Worm (Caenorhabditis elegans) whole organism, L2 larva: ENCODE results near the gene F23A7.5.

Source experiments
- C34F6.9 ChIP-seq: fragments of 150-350 bp; optimal IDR thresholded peaks from 2 replicates; lab custom pipeline; 2014; ENCODE audit warnings: missing biosample characterization, missing genetic modification characterization
- F13H6.1 ChIP-seq: sonication (generic microtip); optimal IDR thresholded peaks from 2 replicates; lab custom pipeline; 2016; ENCODE audit warnings: missing genetic modification characterization, missing compliant biosample characterization
- R02D3.7 ChIP-seq: fragments of 150-350 bp; optimal IDR thresholded peaks from 2 replicates; lab custom pipeline; 2014; ENCODE audit warnings: missing biosample characterization, missing genetic modification characterization
- Y55F3AM.14 ChIP-seq: fragments of 200-800 bp; sonication (Bioruptor generic); optimal IDR thresholded peaks from 2 replicates; lab custom pipeline; 2018; ENCODE audit warnings: mild to moderate bottlenecking, missing genetic modification characterization, missing compliant biosample characterization
- ZK546.5 ChIP-seq: sonication (generic microtip); optimal IDR thresholded peaks from 2 replicates; lab custom pipeline; 2017; ENCODE audit warnings: missing biosample characterization, missing genetic modification characterization
- alr-1 ChIP-seq: fragments of 150-350 bp; optimal IDR thresholded peaks from 2 replicates; lab custom pipeline; 2014; ENCODE audit warnings: missing biosample characterization, missing genetic modification characterization
- aly-2 ChIP-seq: fragments of 150-350 bp; optimal IDR thresholded peaks from 2 replicates; lab custom pipeline; 2014; ENCODE audit warnings: missing biosample characterization, missing genetic modification characterization
- ama-1 ChIP-seq: fragments of 150-350 bp; optimal IDR thresholded peaks from 2 replicates; lab custom pipeline; 2018; ENCODE audit warnings: inconsistent platforms
- blmp-1 ChIP-seq: sonication (generic microtip); optimal IDR thresholded peaks from 2 replicates; lab custom pipeline; 2017; ENCODE audit warnings: missing genetic modification characterization, mild to moderate bottlenecking, missing compliant biosample characterization, antibody characterized with exemption, moderate library complexity; ENCODE audit not compliant: insufficient read depth
- ceh-16 ChIP-seq: fragments of 150-350 bp; optimal IDR thresholded peaks from 2 replicates; lab custom pipeline; 2014; ENCODE audit warnings: missing biosample characterization, missing genetic modification characterization
- ceh-82 ChIP-seq: fragments of 150-350 bp; optimal IDR thresholded peaks from 2 replicates; lab custom pipeline; 2014; ENCODE audit warnings: missing biosample characterization, missing genetic modification characterization
- crh-2 ChIP-seq: sonication (generic microtip); optimal IDR thresholded peaks from 2 replicates; lab custom pipeline; 2017; ENCODE audit warnings: missing biosample characterization, missing genetic modification characterization
- dmd-4 ChIP-seq: sonication (generic microtip); optimal IDR thresholded peaks from 2 replicates; lab custom pipeline; 2017; ENCODE audit warnings: missing biosample characterization, missing genetic modification characterization
- egl-27 ChIP-seq: sonication (generic microtip); optimal IDR thresholded peaks from 3 replicates; lab custom pipeline; 2017; ENCODE audit warnings: missing biosample characterization, missing genetic modification reagents, missing genetic modification characterization
- elt-1 ChIP-seq: fragments of 150-350 bp; optimal IDR thresholded peaks from 2 replicates; lab custom pipeline; 2014; ENCODE audit warnings: missing biosample characterization, missing genetic modification characterization
- elt-3 ChIP-seq: sonication (generic microtip); optimal IDR thresholded peaks from 2 replicates; lab custom pipeline; 2017; ENCODE audit warnings: missing biosample characterization, missing genetic modification characterization
- fos-1 ChIP-seq: fragments of 150-350 bp; optimal IDR thresholded peaks from 2 replicates; lab custom pipeline; 2014; ENCODE audit warnings: missing biosample characterization, missing genetic modification characterization
- gmeb-1 ChIP-seq: fragments of 150-350 bp; optimal IDR thresholded peaks from 2 replicates; lab custom pipeline; 2014; ENCODE audit warnings: missing biosample characterization, missing genetic modification characterization
- lin-11 ChIP-seq: fragments of 150-350 bp; sonication (generic microtip); optimal IDR thresholded peaks from 2 replicates; lab custom pipeline; 2014; ENCODE audit warnings: missing biosample characterization, missing genetic modification characterization, inconsistent platforms, mixed read lengths
- lin-13 ChIP-seq: fragments of 150-350 bp; optimal IDR thresholded peaks from 2 replicates; lab custom pipeline; 2014; ENCODE audit warnings: missing biosample characterization, missing genetic modification reagents, missing genetic modification characterization
- lin-39 ChIP-seq: fragments of 150-350 bp; optimal IDR thresholded peaks from 2 replicates; lab custom pipeline; 2014; ENCODE audit warnings: missing biosample characterization, missing genetic modification reagents, missing genetic modification characterization
- lsy-2 ChIP-seq, 2 experiments: fragments of 150-350 bp in 1 of 2; sonication (generic microtip) in 1 of 2; optimal IDR thresholded peaks; 2 replicates each; lab custom pipeline; 2014 to 2017; ENCODE audit warnings: missing biosample characterization in 2 of 2, missing genetic modification characterization in 2 of 2
- mab-5 ChIP-seq: fragments of 150-350 bp; optimal IDR thresholded peaks from 2 replicates; lab custom pipeline; 2014; ENCODE audit warnings: missing biosample characterization, missing genetic modification characterization
- mbf-1 ChIP-seq: sonication (generic microtip); optimal IDR thresholded peaks from 2 replicates; lab custom pipeline; 2017; ENCODE audit warnings: missing biosample characterization, missing genetic modification characterization
- mdl-1 ChIP-seq, 2 experiments: fragments of 150-350 bp in 1 of 2; sonication (generic microtip) in 1 of 2; optimal IDR thresholded peaks; 2 replicates each; lab custom pipeline; 2017; ENCODE audit warnings: missing biosample characterization in 2 of 2, missing genetic modification characterization in 2 of 2
- nhr-10 ChIP-seq: sonication (generic microtip); optimal IDR thresholded peaks from 2 replicates; lab custom pipeline; 2017; ENCODE audit warnings: missing biosample characterization, missing genetic modification characterization
- nhr-11 ChIP-seq: fragments of 150-350 bp; optimal IDR thresholded peaks from 2 replicates; lab custom pipeline; 2014; ENCODE audit warnings: missing biosample characterization, missing genetic modification characterization
- nhr-12 ChIP-seq: fragments of 150-350 bp; optimal IDR thresholded peaks from 2 replicates; lab custom pipeline; 2014; ENCODE audit warnings: missing biosample characterization, missing genetic modification characterization
- nhr-129 ChIP-seq: fragments of 150-350 bp; optimal IDR thresholded peaks from 2 replicates; lab custom pipeline; 2014; ENCODE audit warnings: missing biosample characterization, missing genetic modification characterization
- nhr-21 ChIP-seq: fragments of 150-350 bp; optimal IDR thresholded peaks from 2 replicates; lab custom pipeline; 2014; ENCODE audit warnings: missing biosample characterization, missing genetic modification characterization
- nhr-23 ChIP-seq: fragments of 150-350 bp; optimal IDR thresholded peaks from 2 replicates; lab custom pipeline; 2014; ENCODE audit warnings: missing biosample characterization, missing genetic modification reagents, missing genetic modification characterization
- nhr-237 ChIP-seq: fragments of 150-350 bp; optimal IDR thresholded peaks from 2 replicates; lab custom pipeline; 2014; ENCODE audit warnings: missing biosample characterization, missing genetic modification characterization
- nhr-25 ChIP-seq: fragments of 150-350 bp; sonication (generic microtip); optimal IDR thresholded peaks from 3 replicates; lab custom pipeline; 2014; ENCODE audit warnings: missing biosample characterization, missing genetic modification characterization
- nhr-6 ChIP-seq: fragments of 150-350 bp; optimal IDR thresholded peaks from 2 replicates; lab custom pipeline; 2014; ENCODE audit warnings: missing biosample characterization, missing genetic modification characterization
- nhr-77 ChIP-seq: fragments of 150-350 bp; optimal IDR thresholded peaks from 2 replicates; lab custom pipeline; 2014; ENCODE audit warnings: missing biosample characterization, missing genetic modification characterization
- peb-1 ChIP-seq: fragments of 150-350 bp; optimal IDR thresholded peaks from 2 replicates; lab custom pipeline; 2014; ENCODE audit warnings: missing biosample characterization, missing genetic modification characterization
- sem-4 ChIP-seq: fragments of 150-350 bp; optimal IDR thresholded peaks from 2 replicates; lab custom pipeline; 2014; ENCODE audit warnings: missing biosample characterization, missing genetic modification reagents, missing genetic modification characterization
- skn-1 ChIP-seq: sonication (generic microtip); optimal IDR thresholded peaks from 2 replicates; lab custom pipeline; 2017; ENCODE audit warnings: missing biosample characterization, missing genetic modification characterization
- sma-3 ChIP-seq: sonication (generic microtip); optimal IDR thresholded peaks from 2 replicates; lab custom pipeline; 2016; ENCODE audit warnings: missing genetic modification reagents, missing genetic modification characterization, missing compliant biosample characterization
- sma-9 ChIP-seq, 2 experiments: fragments of 150-350 bp in 1 of 2; sonication (generic microtip) in 1 of 2; optimal IDR thresholded peaks; 2 replicates each; lab custom pipeline; 2014 to 2016; ENCODE audit warnings: missing genetic modification characterization in 2 of 2, mild to moderate bottlenecking in 1 of 2, missing biosample characterization in 1 of 2, missing compliant biosample characterization in 1 of 2, missing genetic modification reagents in 1 of 2, moderate library complexity in 1 of 2
- snpc-4 ChIP-seq: fragments of 150-350 bp; optimal IDR thresholded peaks from 2 replicates; lab custom pipeline; 2014; ENCODE audit warnings: missing biosample characterization, missing genetic modification characterization
- unc-39 ChIP-seq: fragments of 150-350 bp; optimal IDR thresholded peaks from 2 replicates; lab custom pipeline; 2014; ENCODE audit warnings: missing biosample characterization, missing genetic modification characterization
- unc-55 ChIP-seq: fragments of 150-350 bp; sonication (generic microtip); optimal IDR thresholded peaks from 3 replicates; lab custom pipeline; 2014; ENCODE audit warnings: missing biosample characterization, missing genetic modification reagents, missing genetic modification characterization
- unc-62 ChIP-seq: fragments of 150-350 bp; optimal IDR thresholded peaks from 2 replicates; lab custom pipeline; 2014; ENCODE audit warnings: missing biosample characterization, missing genetic modification reagents, missing genetic modification characterization
- zag-1 ChIP-seq: fragments of 150-350 bp; optimal IDR thresholded peaks from 2 replicates; lab custom pipeline; 2014; ENCODE audit warnings: missing biosample characterization, missing genetic modification characterization
- ztf-1 ChIP-seq: fragments of 200-800 bp; sonication (Bioruptor generic); conservative IDR thresholded peaks from 2 replicates; pipeline ENCODE4 v1.3.6; 2022; ENCODE audit warnings: missing genetic modification characterization, missing compliant biosample characterization
- ztf-11 ChIP-seq: sonication (generic microtip); optimal IDR thresholded peaks from 2 replicates; lab custom pipeline; 2017; ENCODE audit warnings: missing biosample characterization, missing genetic modification characterization
- ztf-4 ChIP-seq: fragments of 150-350 bp; optimal IDR thresholded peaks from 2 replicates; lab custom pipeline; 2014; ENCODE audit warnings: missing biosample characterization, missing genetic modification characterization

Gene F23A7.5

ce11 chrX:16209660-16210059 is 19.1 kb upstream of the F23A7.5 start:
- TF ChIP-seq mab-5 (peak; percentile 89), nhr-10 (tag; lab: Kevin White, UChicago) (peak; percentile 68), zag-1 (tag; lab: Kevin White, UChicago) (peak; percentile 42), elt-3 (tag; lab: Kevin White, UChicago) (no peak), lin-11 (tag; lab: Kevin White, UChicago) (peak; percentile 84), egl-27 (tag; lab: Kevin White, UChicago) (peak; percentile 61), R02D3.7 (tag; lab: Kevin White, UChicago) (no peak), ceh-16 (tag; lab: Kevin White, UChicago) (no peak), sma-3 (peak; percentile 85), ZK546.5 (tag; lab: Kevin White, UChicago) (no peak), F13H6.1 (tag; lab: Kevin White, UChicago) (peak; percentile 79), mdl-1 (tag; optimal IDR thresholded peaks at IDR 0.05; lab: Kevin White, UChicago) (peak; percentile 7 to 56), unc-55 (peak; percentile 91), sma-9 (GFP tag; optimal IDR thresholded peaks at IDR 0.05; lab: Kevin White, UChicago) (peak; percentile 80), sma-9 (tag; optimal IDR thresholded peaks at IDR 0.05; lab: Kevin White, UChicago) (no peak), nhr-6 (tag; lab: Kevin White, UChicago) (peak; percentile 71), ama-1 (lab: Kevin White, UChicago) (no peak), ztf-4 (tag; lab: Kevin White, UChicago) (peak; percentile 31), gmeb-1 (tag; lab: Kevin White, UChicago) (peak; percentile 76), nhr-129 (tag; lab: Kevin White, UChicago) (peak; percentile 95), nhr-21 (tag; lab: Kevin White, UChicago) (peak; percentile 88), crh-2 (peak; percentile 88), dmd-4 (tag; lab: Kevin White, UChicago) (no peak), lsy-2 (tag; optimal IDR thresholded peaks at IDR 0.05; lab: Kevin White, UChicago) (peak; percentile 72 to 81), unc-39 (tag; lab: Kevin White, UChicago) (no peak), fos-1 (tag; lab: Kevin White, UChicago) (peak; percentile 77), ztf-1 (GFP tag; lab: Robert Waterston, UW) (no peak), aly-2 (tag; lab: Kevin White, UChicago) (no peak), elt-1 (tag; lab: Kevin White, UChicago) (no peak), C34F6.9 (tag; lab: Kevin White, UChicago) (peak; percentile 70), nhr-11 (tag; lab: Kevin White, UChicago) (no peak), lin-39 (tag; lab: Kevin White, UChicago) (no peak), nhr-77 (tag; lab: Kevin White, UChicago) (peak; percentile 70), ztf-11 (tag; lab: Kevin White, UChicago) (peak; percentile 20), nhr-237 (tag; lab: Kevin White, UChicago) (peak; percentile 70), nhr-12 (tag; lab: Kevin White, UChicago) (no peak), unc-62 (GFP tag; lab: Kevin White, UChicago) (no peak), sem-4 (peak; percentile 72), blmp-1 (tag; lab: Kevin White, UChicago) (peak; percentile 5), Y55F3AM.14 (GFP tag; lab: Kevin White, UChicago) (peak; percentile 61), alr-1 (tag; lab: Kevin White, UChicago) (no peak), skn-1 (no peak), peb-1 (no peak), snpc-4 (tag; lab: Kevin White, UChicago) (peak; percentile 86), ceh-82 (tag; lab: Kevin White, UChicago) (peak; percentile 61), nhr-25 (tag; lab: Kevin White, UChicago) (peak; percentile 64), nhr-23 (tag; lab: Kevin White, UChicago) (no peak), lin-13 (GFP tag; lab: Kevin White, UChicago) (peak; percentile 77), mbf-1 (tag; lab: Kevin White, UChicago) (no peak)
